Fruit fly (Drosophila melanogaster): ENCODE data around the gene CG32447.
A peak's percentile ranks its signal among the peaks of the same experiment; 100 is the strongest.

DNA sequence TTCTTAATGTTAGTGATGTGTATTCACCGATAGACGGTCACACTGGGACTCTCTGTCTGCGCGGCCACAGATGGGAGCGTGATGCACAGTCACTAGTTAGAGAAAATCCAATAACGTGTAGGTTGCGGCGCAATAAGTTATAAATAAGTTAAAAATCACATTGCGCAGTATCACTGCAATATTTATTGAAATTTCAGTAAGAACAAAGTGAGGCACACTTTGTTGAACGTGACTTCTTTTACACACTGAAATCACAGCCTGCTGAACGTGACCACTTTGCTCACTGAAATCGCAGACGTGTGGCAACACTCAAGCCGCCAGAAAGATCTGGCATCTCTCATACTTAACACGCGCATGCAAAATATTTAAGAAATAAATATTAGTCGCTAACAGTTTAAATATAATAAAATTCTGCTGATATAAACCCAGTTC, 22.5 kb upstream of the CG32447 start, which contains the start of the genes CG11247 and Polr2H:
- no peak for TF ChIP-seq CG13204 (GFP tag; optimal IDR thresholded peaks at IDR 0.05)
- peak; percentile 77 for TF ChIP-seq CG34367 (tag; optimal IDR thresholded peaks at IDR 0.05)
- peak; percentile 82 for TF ChIP-seq Pif1A (GFP tag; optimal IDR thresholded peaks at IDR 0.05)
- peak; percentile 75 for TF ChIP-seq CG8159 (tag; optimal IDR thresholded peaks at IDR 0.05)
- peak; percentile 79 for TF ChIP-seq CG14655 (GFP tag; optimal IDR thresholded peaks at IDR 0.05)
- peak; percentile 87 for TF ChIP-seq rn (GFP tag; IDR thresholded peaks at IDR 0.05)
- TF ChIP-seq CG4496 (GFP tag; IDR thresholded peaks at IDR 0.05): peak; percentile 92
- peak; percentile 78 for TF ChIP-seq CG17806 (tag; optimal IDR thresholded peaks at IDR 0.05)
- TF ChIP-seq CG15710 (tag; optimal IDR thresholded peaks at IDR 0.05): peak; percentile 81
- TF ChIP-seq D1 (tag; optimal IDR thresholded peaks at IDR 0.05): peak; percentile 63
- TF ChIP-seq fd96Ca (GFP tag; IDR thresholded peaks at IDR 0.05): peak; percentile 94
- peak; percentile 80 for TF ChIP-seq CG8301 (tag; optimal IDR thresholded peaks at IDR 0.05)
- TF ChIP-seq Snoo (tag; optimal IDR thresholded peaks at IDR 0.05): peak; percentile 74
- TF ChIP-seq EcR (GFP tag; optimal IDR thresholded peaks at IDR 0.05): no peak

All from whole organism, pupa.